Worm (Caenorhabditis elegans) whole organism, late embryonic: Measurements from ENCODE around the gene Y69H2.3.

Experiments used
- ama-1 ChIP-seq: fragments of 150-350 bp; optimal IDR thresholded peaks from 2 replicates; lab custom pipeline; 2014
- nfya-1 ChIP-seq: sonication (generic microtip); optimal IDR thresholded peaks from 2 replicates; lab custom pipeline; 2017; ENCODE audit warnings: missing genetic modification characterization, mild to moderate bottlenecking, missing compliant biosample characterization, antibody characterized with exemption, moderate library complexity
- nhr-11 ChIP-seq: fragments of 150-350 bp; optimal IDR thresholded peaks from 2 replicates; lab custom pipeline; 2014; ENCODE audit warnings: missing biosample characterization, missing genetic modification characterization
- npax-4 ChIP-seq: sonication (generic microtip); optimal IDR thresholded peaks from 2 replicates; lab custom pipeline; 2016; ENCODE audit warnings: missing genetic modification characterization, missing compliant biosample characterization
- pag-3 ChIP-seq: sonication (generic microtip); optimal IDR thresholded peaks from 2 replicates; lab custom pipeline; 2016; ENCODE audit warnings: missing compliant biosample characterization, missing genetic modification characterization, borderline replicate concordance
- pax-1 ChIP-seq: fragments of 150-350 bp; optimal IDR thresholded peaks from 2 replicates; lab custom pipeline; 2014; ENCODE audit warnings: missing biosample characterization, missing genetic modification characterization
- pqm-1 ChIP-seq: sonication (generic microtip); optimal IDR thresholded peaks from 2 replicates; lab custom pipeline; 2016; ENCODE audit warnings: missing genetic modification characterization, missing compliant biosample characterization
- ref-2 ChIP-seq: sonication (generic microtip); optimal IDR thresholded peaks from 2 replicates; lab custom pipeline; 2016; ENCODE audit warnings: missing genetic modification characterization, missing compliant biosample characterization
- sdc-2 ChIP-seq: sonication (generic microtip); optimal IDR thresholded peaks from 2 replicates; lab custom pipeline; 2016; ENCODE audit warnings: missing genotype, missing genetic modification characterization, missing compliant biosample characterization
- sox-2 ChIP-seq: fragments of 200-800 bp; sonication (Bioruptor generic); IDR thresholded peaks from 2 replicates; pipeline ENCODE4 v1.3.6; 2022; ENCODE audit warnings: missing genetic modification reagents, missing genetic modification characterization, missing compliant biosample characterization
- unc-55 ChIP-seq: sonication (generic microtip); optimal IDR thresholded peaks from 2 replicates; lab custom pipeline; 2017; ENCODE audit warnings: missing biosample characterization, missing genetic modification reagents, missing genetic modification characterization
- ztf-16 ChIP-seq: sonication (generic microtip); optimal IDR thresholded peaks from 2 replicates; lab custom pipeline; 2017; ENCODE audit warnings: missing genetic modification characterization, missing compliant biosample characterization

- TF ChIP-seq ztf-16 (tag; lab: Kevin White, UChicago) (no peak), pax-1 (tag; lab: Kevin White, UChicago) (no peak), pag-3 (tag; lab: Kevin White, UChicago) (no peak), unc-55 (GFP tag; lab: Kevin White, UChicago) (no peak), nhr-11 (no peak), ama-1 (lab: Kevin White, UChicago) (no peak), pqm-1 (tag; lab: Kevin White, UChicago) (no peak), sdc-2 (no peak), ref-2 (tag; lab: Kevin White, UChicago) (no peak), sox-2 (no peak), npax-4 (tag; lab: Kevin White, UChicago) (no peak), nfya-1 (tag; lab: Kevin White, UChicago) (no peak)
Observed at ce11 chrV:18636248-18636647, 27.7 kb downstream of the Y69H2.3 start, which contains the start of gene egas-3.
